Fruit fly (Drosophila melanogaster) whole organism, embryonic: ENCODE measurements around the gene PGRP-LF.
A peak's percentile ranks its signal among the peaks of the same experiment; 100 is the strongest.

ENCODE experiments used
- Asciz ChIP-seq: fragments of 200-800 bp; sonication (Bioruptor generic); optimal IDR thresholded peaks from 2 replicates; lab custom pipeline; 2017; ENCODE audit warnings: missing biosample characterization, mild to moderate bottlenecking, missing genetic modification characterization, missing genetic modification reagents
- Awh ChIP-seq: fragments of 200-800 bp; sonication (Bioruptor generic); IDR thresholded peaks from 2 replicates; pipeline ENCODE4, ENCODE4 v1.3.6; 2022; ENCODE audit warnings: missing biosample characterization, missing genetic modification characterization
- CG10654 ChIP-seq: fragments of 200-800 bp; sonication (Bioruptor generic); optimal IDR thresholded peaks from 2 replicates; lab custom pipeline; 2016; ENCODE audit warnings: missing biosample characterization, missing genetic modification characterization
- CG11723 ChIP-seq: fragments of 200-800 bp; sonication (Bioruptor generic); optimal IDR thresholded peaks from 2 replicates; lab custom pipeline; 2017; ENCODE audit warnings: missing biosample characterization, mild to moderate bottlenecking, missing genetic modification characterization
- CG12769 ChIP-seq: fragments of 200-800 bp; sonication (Bioruptor generic); optimal IDR thresholded peaks from 2 replicates; lab custom pipeline; 2019; ENCODE audit warnings: missing biosample characterization, mild to moderate bottlenecking, missing genetic modification characterization, moderate library complexity
- CG13123 ChIP-seq: fragments of 200-800 bp; sonication (Bioruptor generic); optimal IDR thresholded peaks from 2 replicates; lab custom pipeline; 2016; ENCODE audit warnings: missing biosample characterization, missing genetic modification characterization
- CG13424 ChIP-seq: fragments of 200-800 bp; sonication (Bioruptor generic); optimal IDR thresholded peaks from 2 replicates; lab custom pipeline; 2019; ENCODE audit warnings: missing biosample characterization, mild to moderate bottlenecking, missing genetic modification characterization, moderate library complexity
- CG15479 ChIP-seq: fragments of 200-800 bp; sonication (Bioruptor generic); optimal IDR thresholded peaks from 3 replicates; lab custom pipeline; 2019; ENCODE audit warnings: missing biosample characterization, mild to moderate bottlenecking, missing genetic modification characterization, moderate library complexity
- CG15514 ChIP-seq: fragments of 200-800 bp; sonication (Bioruptor generic); optimal IDR thresholded peaks from 3 replicates; lab custom pipeline; 2017; ENCODE audit warnings: missing biosample characterization, missing genetic modification characterization, mild to moderate bottlenecking, moderate library complexity, missing genetic modification reagents
- CG1647 ChIP-seq: fragments of 200-800 bp; sonication (Bioruptor generic); optimal IDR thresholded peaks from 3 replicates; lab custom pipeline; 2016; ENCODE audit warnings: missing biosample characterization, missing genetic modification characterization
- CG16813 ChIP-seq: fragments of 200-800 bp; sonication (Bioruptor generic); IDR thresholded peaks from 3 replicates; pipeline ENCODE4 v1.3.6; 2022; ENCODE audit warnings: missing biosample characterization, missing genetic modification characterization; ENCODE audit not compliant: partially characterized antibody
- CG16863 ChIP-seq: fragments of 200-800 bp; sonication (Bioruptor generic); optimal IDR thresholded peaks from 3 replicates; lab custom pipeline; 2016; ENCODE audit warnings: missing biosample characterization, missing genetic modification characterization
- CG17385 ChIP-seq: fragments of 200-800 bp; sonication (Bioruptor generic); optimal IDR thresholded peaks from 3 replicates; lab custom pipeline; 2018; ENCODE audit warnings: missing biosample characterization, mild to moderate bottlenecking, missing genetic modification characterization
- CG32532 ChIP-seq: fragments of 200-800 bp; sonication (Bioruptor generic); IDR thresholded peaks from 2 replicates; pipeline ENCODE4 v1.3.6; 2022; ENCODE audit warnings: missing biosample characterization, missing genetic modification characterization
- CG3281 ChIP-seq: fragments of 200-800 bp; sonication (Bioruptor generic); optimal IDR thresholded peaks from 3 replicates; lab custom pipeline; 2017; ENCODE audit warnings: missing biosample characterization, mild to moderate bottlenecking, missing genetic modification characterization
- CG34422 ChIP-seq: fragments of 200-800 bp; sonication (Bioruptor generic); IDR thresholded peaks from 3 replicates; pipeline ENCODE4 v1.3.6; 2022; ENCODE audit warnings: missing biosample characterization, missing genetic modification characterization
- CG4360 ChIP-seq: fragments of 200-800 bp; sonication (Bioruptor generic); IDR thresholded peaks from 2 replicates; pipeline ENCODE4 v1.3.6; 2022; ENCODE audit warnings: missing biosample characterization, missing genetic modification characterization
- CG5180 ChIP-seq: fragments of 200-800 bp; sonication (Bioruptor generic); optimal IDR thresholded peaks from 3 replicates; lab custom pipeline; 2017; ENCODE audit warnings: missing biosample characterization, missing genetic modification characterization, mild to moderate bottlenecking, moderate library complexity, missing genetic modification reagents
- Dbx ChIP-seq: fragments of 200-800 bp; sonication (Bioruptor generic); IDR thresholded peaks from 3 replicates; pipeline ENCODE4 v1.3.6; 2022; ENCODE audit warnings: missing biosample characterization, missing genetic modification characterization
- Dll ChIP-seq: fragments of 200-800 bp; sonication (Bioruptor generic); IDR thresholded peaks from 4 replicates; pipeline ENCODE4 v1.3.6; 2022; ENCODE audit warnings: missing biosample characterization, missing genetic modification characterization; ENCODE audit not compliant: partially characterized antibody
- E2f1 ChIP-seq: fragments of 200-800 bp; sonication (Bioruptor generic); IDR thresholded peaks from 2 replicates; pipeline ENCODE4 v1.3.6; 2022; ENCODE audit warnings: missing biosample characterization, missing genetic modification characterization
- Hey ChIP-seq: fragments of 200-800 bp; sonication (Bioruptor generic); optimal IDR thresholded peaks from 3 replicates; lab custom pipeline; 2018; ENCODE audit warnings: missing biosample characterization, mild to moderate bottlenecking, missing genetic modification characterization
- NFAT ChIP-seq: fragments of 200-800 bp; sonication (Bioruptor generic); IDR thresholded peaks from 2 replicates; pipeline ENCODE4 v1.3.6; 2022; ENCODE audit warnings: missing biosample characterization, missing genetic modification characterization
- Ravus ChIP-seq: fragments of 200-800 bp; sonication (Bioruptor generic); IDR thresholded peaks from 2 replicates; pipeline ENCODE4 v1.3.6; 2022; ENCODE audit warnings: missing biosample characterization, missing genetic modification characterization
- Rfx ChIP-seq: fragments of 200-800 bp; sonication (Bioruptor generic); IDR thresholded peaks from 2 replicates; pipeline ENCODE4 v1.3.6; 2022; ENCODE audit warnings: missing biosample characterization, missing genetic modification characterization
- Side ChIP-seq: fragments of 200-800 bp; sonication (Bioruptor generic); optimal IDR thresholded peaks from 2 replicates; lab custom pipeline; 2016; ENCODE audit warnings: missing biosample characterization, missing genetic modification characterization
- amos ChIP-seq: fragments of 200-800 bp; sonication (Bioruptor generic); IDR thresholded peaks from 2 replicates; pipeline ENCODE4 v1.3.6; 2022; ENCODE audit warnings: missing biosample characterization, missing genetic modification characterization; ENCODE audit not compliant: partially characterized antibody
- ash1 ChIP-seq: fragments of 200-800 bp; sonication (Bioruptor generic); optimal IDR thresholded peaks from 2 replicates; lab custom pipeline; 2018; ENCODE audit warnings: missing biosample characterization, mild to moderate bottlenecking, missing genetic modification characterization
- bbx ChIP-seq: fragments of 200-800 bp; sonication (Bioruptor generic); IDR thresholded peaks from 2 replicates; pipeline ENCODE4 v1.3.6; 2022; ENCODE audit warnings: missing biosample characterization, missing genetic modification characterization; ENCODE audit not compliant: partially characterized antibody
- chif ChIP-seq, 2 experiments: fragments of 200-800 bp; sonication (Bioruptor generic); optimal IDR thresholded peaks; 3 replicates each; lab custom pipeline; 2016; ENCODE audit warnings: missing biosample characterization in 2 of 2, missing genetic modification characterization in 2 of 2
- chinmo ChIP-seq: fragments of 200-800 bp; sonication (Bioruptor generic); IDR thresholded peaks from 4 replicates; pipeline ENCODE4 v1.3.6; 2022; ENCODE audit warnings: missing biosample characterization, missing genetic modification characterization; ENCODE audit not compliant: partially characterized antibody
- dmrt99B ChIP-seq: fragments of 200-800 bp; sonication (Bioruptor generic); optimal IDR thresholded peaks from 2 replicates; lab custom pipeline; 2018; ENCODE audit warnings: missing biosample characterization, mild to moderate bottlenecking, missing genetic modification characterization, moderate library complexity
- eve ChIP-seq, 2 experiments: fragments of >200 bp; optimal IDR thresholded peaks; 2 replicates each; lab custom pipeline; 2017; ENCODE audit warnings: missing biosample characterization in 2 of 2, missing genetic modification characterization in 2 of 2
- eyg ChIP-seq: fragments of 200-800 bp; sonication (Bioruptor generic); optimal IDR thresholded peaks from 3 replicates; lab custom pipeline; 2016; ENCODE audit warnings: missing biosample characterization, missing genetic modification characterization
- grn ChIP-seq: fragments of 200-800 bp; sonication (Bioruptor generic); optimal IDR thresholded peaks from 3 replicates; lab custom pipeline; 2017; ENCODE audit warnings: missing biosample characterization, missing genetic modification characterization
- gro ChIP-seq: fragments of 200-800 bp; sonication (Bioruptor generic); optimal IDR thresholded peaks from 2 replicates; lab custom pipeline; 2016; ENCODE audit warnings: missing biosample characterization, missing genetic modification characterization
- gt ChIP-seq: fragments of 200-800 bp; sonication (Bioruptor generic); IDR thresholded peaks from 2 replicates; pipeline ENCODE4 v1.3.6; 2022; ENCODE audit warnings: missing biosample characterization, missing genetic modification characterization
- hkb ChIP-seq, 2 experiments: fragments of 200-800 bp in 1 of 2; fragments of >200 bp in 1 of 2; sonication (Bioruptor generic) in 1 of 2; IDR thresholded peaks in 1 of 2; optimal IDR thresholded peaks in 1 of 2; 2 replicates each; pipeline versions ENCODE4 v1.3.6 to Lab custom; 2017 to 2022; ENCODE audit warnings: missing biosample characterization in 1 of 2, missing genetic modification characterization in 1 of 2
- insv ChIP-seq, 2 experiments: fragments of 200-800 bp; sonication (Bioruptor generic); optimal IDR thresholded peaks; 3 replicates each; lab custom pipeline; 2016 to 2018; ENCODE audit warnings: missing biosample characterization in 2 of 2, missing genetic modification characterization in 2 of 2
- kni ChIP-seq: fragments of 200-800 bp; sonication (Bioruptor generic); optimal IDR thresholded peaks from 3 replicates; lab custom pipeline; 2017; ENCODE audit warnings: mild to moderate bottlenecking, missing biosample characterization, missing genetic modification reagents, missing genetic modification characterization
- lmd ChIP-seq: fragments of 200-800 bp; sonication (Bioruptor generic); IDR thresholded peaks from 2 replicates; pipeline ENCODE4 v1.3.6; 2022; ENCODE audit warnings: missing biosample characterization, missing genetic modification characterization
- odd ChIP-seq: fragments of 200-800 bp; sonication (Bioruptor generic); optimal IDR thresholded peaks from 2 replicates; lab custom pipeline; 2017; ENCODE audit warnings: missing biosample characterization, mild to moderate bottlenecking, missing genetic modification characterization
- pfk ChIP-seq: fragments of 200-800 bp; sonication (Bioruptor generic); optimal IDR thresholded peaks from 2 replicates; lab custom pipeline; 2018; ENCODE audit warnings: missing biosample characterization, mild to moderate bottlenecking, missing genetic modification characterization, moderate library complexity
- phol ChIP-seq: fragments of 200-800 bp; sonication (Bioruptor generic); optimal IDR thresholded peaks from 3 replicates; lab custom pipeline; 2018; ENCODE audit warnings: missing biosample characterization, mild to moderate bottlenecking, missing genetic modification characterization, moderate library complexity
- ro ChIP-seq: fragments of 200-800 bp; sonication (Bioruptor generic); IDR thresholded peaks from 2 replicates; pipeline ENCODE4 v1.3.6; 2022; ENCODE audit warnings: missing biosample characterization, missing genetic modification characterization
- salm ChIP-seq: fragments of 200-800 bp; sonication (Bioruptor generic); optimal IDR thresholded peaks from 2 replicates; lab custom pipeline; 2018; ENCODE audit warnings: missing biosample characterization, mild to moderate bottlenecking, missing genetic modification characterization
- sim ChIP-seq: fragments of 200-800 bp; sonication (Bioruptor generic); IDR thresholded peaks from 2 replicates; pipeline ENCODE4 v1.3.6; 2022; ENCODE audit warnings: missing biosample characterization, missing genetic modification characterization
- trh ChIP-seq: fragments of 200-800 bp; sonication (Bioruptor generic); optimal IDR thresholded peaks from 2 replicates; lab custom pipeline; 2016; ENCODE audit warnings: missing biosample characterization, missing genetic modification characterization

Gene PGRP-LF

dm6 chr3L:9373374-9374004 is 24.1 kb downstream of the PGRP-LF start (continued):
- TF ChIP-seq CG10654 (GFP tag; lab: Kevin White, UChicago), result peak; percentile 28
- peak; percentile 14 for TF ChIP-seq trh (GFP tag; lab: Kevin White, UChicago)
- peak; percentile 69 for TF ChIP-seq odd
- TF ChIP-seq chif (GFP tag; optimal IDR thresholded peaks at IDR 0.05; lab: Kevin White, UChicago), result peak in 1 of 2 experiments; percentile 12
- TF ChIP-seq CG5180 (GFP tag; lab: Kevin White, UChicago), result peak; percentile 52
- no peak for TF ChIP-seq ash1 (GFP tag; lab: Kevin White, UChicago)
- no peak for TF ChIP-seq CG16813 (GFP tag; lab: Robert Waterston, UW)
- TF ChIP-seq CG34422 (GFP tag; lab: Robert Waterston, UW), result peak; percentile 67; the same call in 1 of the 3 replicates
- no peak for TF ChIP-seq eve (GFP tag; optimal IDR thresholded peaks at IDR 0.05; lab: Kevin White, UChicago)
- TF ChIP-seq sim, result peak; percentile 30; the same call in 1 of the 2 replicates
- TF ChIP-seq Rfx, result peak; percentile 86
- peak; percentile 73 for TF ChIP-seq E2f1 (GFP tag; lab: Robert Waterston, UW)
- peak; percentile 13 for TF ChIP-seq CG16863 (GFP tag; lab: Kevin White, UChicago)
- TF ChIP-seq gro (GFP tag; lab: Kevin White, UChicago), result no peak
- TF ChIP-seq bbx (GFP tag; lab: Robert Waterston, UW), result peak; percentile 64
- TF ChIP-seq Dbx (GFP tag; lab: Robert Waterston, UW), result peak; percentile 67; the same call in 2 of the 3 replicates
- TF ChIP-seq ro (GFP tag; lab: Robert Waterston, UW), result peak; percentile 67; the same call in 1 of the 2 replicates
- TF ChIP-seq amos (GFP tag; lab: Robert Waterston, UW), result no peak
- peak; percentile 56 for TF ChIP-seq CG15514 (GFP tag; lab: Kevin White, UChicago)
- TF ChIP-seq dmrt99B (tag; lab: Kevin White, UChicago), result peak; percentile 78
- peak; percentile 75 for TF ChIP-seq lmd (GFP tag; lab: Robert Waterston, UW)
- TF ChIP-seq CG4360 (GFP tag; lab: Robert Waterston, UW), result 0 out of 2 replicates have a peak, but pooled peaks have one; percentile 38
- peak; percentile 26; the same call in 1 of the 2 replicates for TF ChIP-seq Ravus
- TF ChIP-seq chinmo (GFP tag; lab: Robert Waterston, UW), result peak; percentile 44; the same call in 2 of the 4 replicates
- no peak for TF ChIP-seq insv (GFP tag; optimal IDR thresholded peaks at IDR 0.05; lab: Kevin White, UChicago)
- TF ChIP-seq kni (GFP tag; lab: Kevin White, UChicago), result no peak
- TF ChIP-seq CG1647 (GFP tag; lab: Kevin White, UChicago), result no peak
- no peak for TF ChIP-seq eyg (GFP tag; lab: Kevin White, UChicago)
- peak; percentile 87 for TF ChIP-seq Awh
- no peak for TF ChIP-seq CG13123 (GFP tag; lab: Kevin White, UChicago)
- TF ChIP-seq salm (tag; lab: Kevin White, UChicago), result peak; percentile 31
- peak; percentile 51 for TF ChIP-seq CG11723 (GFP tag; lab: Kevin White, UChicago)
- peak; percentile 66 for TF ChIP-seq CG17385 (GFP tag; lab: Kevin White, UChicago)
- no peak for TF ChIP-seq grn (GFP tag; lab: Kevin White, UChicago)
- TF ChIP-seq CG32532 (GFP tag; lab: Robert Waterston, UW), result peak; percentile 84
- TF ChIP-seq CG15479 (GFP tag; lab: Kevin White, UChicago), result peak; percentile 13
- TF ChIP-seq pfk (GFP tag; lab: Kevin White, UChicago), result no peak
- TF ChIP-seq CG13424 (tag; lab: Kevin White, UChicago), result peak; percentile 77
- no peak for TF ChIP-seq gt (GFP tag; lab: Robert Waterston, UW)
- TF ChIP-seq Asciz (GFP tag; lab: Kevin White, UChicago), result peak; percentile 62
- peak; percentile 62; the same call in 2 of the 4 replicates for TF ChIP-seq Dll
- TF ChIP-seq CG3281 (GFP tag; lab: Kevin White, UChicago), result peak; percentile 77
- TF ChIP-seq Side (GFP tag; lab: Kevin White, UChicago), result no peak
- peak; percentile 48 for TF ChIP-seq NFAT
- TF ChIP-seq CG12769 (tag; lab: Kevin White, UChicago), result no peak
- TF ChIP-seq Hey (tag; lab: Kevin White, UChicago), result no peak
- TF ChIP-seq phol (tag; lab: Kevin White, UChicago), result peak; percentile 68
- TF ChIP-seq hkb (optimal IDR thresholded peaks at IDR 0.05; lab: Kevin White, UChicago), result no peak
- peak; percentile 72 for TF ChIP-seq hkb (GFP tag; IDR thresholded peaks at IDR 0.05; lab: Robert Waterston, UW)
